Worm (Caenorhabditis elegans): Measurements from ENCODE around the gene Y46E12BL.2.

Gene Y46E12BL.2

ce11 chrII:15244870-15245269, 12.1 kb downstream of the Y46E12BL.2 start:
- TF ChIP-seq pha-4 (tag; optimal IDR thresholded peaks at IDR 0.05), result no peak
- TF ChIP-seq mdl-1 (tag; optimal IDR thresholded peaks at IDR 0.05), result no peak
- no peak for TF ChIP-seq lin-39 (tag; optimal IDR thresholded peaks at IDR 0.05)
- no peak for TF ChIP-seq nhr-23 (tag; optimal IDR thresholded peaks at IDR 0.05)
- no peak for TF ChIP-seq ama-1 (optimal IDR thresholded peaks at IDR 0.05)
- no peak for TF ChIP-seq lsy-12 (tag; optimal IDR thresholded peaks at IDR 0.05)
- no peak for TF ChIP-seq ceh-9 (tag; optimal IDR thresholded peaks at IDR 0.05)
- no peak for TF ChIP-seq jun-1 (tag; optimal IDR thresholded peaks at IDR 0.05)
- no peak for TF ChIP-seq mml-1 (tag; optimal IDR thresholded peaks at IDR 0.05)

- TF ChIP-seq mdl-1 (tag; optimal IDR thresholded peaks at IDR 0.05), result no peak
- TF ChIP-seq elt-2 (tag; optimal IDR thresholded peaks at IDR 0.05), result peak; percentile 75
- no peak for TF ChIP-seq nhr-11 (tag; optimal IDR thresholded peaks at IDR 0.05)
- no peak for TF ChIP-seq ceh-28 (tag; optimal IDR thresholded peaks at IDR 0.05)
Measured at ce11 chrII:15251593-15251992, 18.8 kb downstream of the Y46E12BL.2 start, which contains the start of gene tig-3. tig-3 (minus strand) TSS chrII:15251792.

DNA sequence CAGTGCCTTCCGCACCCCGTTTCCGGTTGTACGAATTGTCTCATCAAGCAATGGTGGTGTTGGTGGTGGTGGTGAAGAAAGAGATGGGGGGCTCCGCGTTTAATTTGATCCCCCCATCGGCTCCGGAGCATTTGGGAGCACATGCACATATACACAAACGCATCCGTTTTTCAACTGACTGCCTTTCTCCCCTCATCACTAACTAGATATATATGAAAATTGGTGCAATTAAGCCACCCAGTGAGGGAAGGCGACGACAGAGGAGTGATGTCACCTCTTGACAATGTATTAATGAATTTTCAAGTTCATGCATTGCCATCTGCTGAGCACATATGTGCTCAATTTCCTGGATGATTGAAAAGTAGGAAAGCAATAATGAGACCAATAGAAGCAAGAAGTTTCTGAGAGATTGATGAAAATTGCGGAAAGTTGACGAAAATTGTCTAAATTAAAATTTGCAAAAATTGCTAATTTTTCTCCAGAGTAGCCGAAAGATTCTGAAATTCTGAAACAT, 21.3 kb downstream of the Y46E12BL.2 start:
- TF ChIP-seq nhr-12 (tag; optimal IDR thresholded peaks at IDR 0.05), result no peak
- peak; percentile 10 for TF ChIP-seq lin-39 (tag; optimal IDR thresholded peaks at IDR 0.05)

- TF ChIP-seq daf-12 (tag; optimal IDR thresholded peaks at IDR 0.05) (no peak), lin-15B (tag; optimal IDR thresholded peaks at IDR 0.05) (peak; percentile 5), tbx-2 (tag; optimal IDR thresholded peaks at IDR 0.05) (no peak), fos-1 (tag; optimal IDR thresholded peaks at IDR 0.05) (no peak), fkh-10 (GFP tag; optimal IDR thresholded peaks at IDR 0.05) (no peak), nhr-237 (tag; optimal IDR thresholded peaks at IDR 0.05) (no peak), unc-39 (tag; optimal IDR thresholded peaks at IDR 0.05) (no peak), nhr-77 (tag; optimal IDR thresholded peaks at IDR 0.05) (no peak), mdl-1 (tag; optimal IDR thresholded peaks at IDR 0.05) (no peak), snpc-4 (tag; optimal IDR thresholded peaks at IDR 0.05) (peak; percentile 18), nhr-43 (tag; optimal IDR thresholded peaks at IDR 0.05; ENCODE audit: poor library complexity, severe bottlenecking) (no peak), nhr-76 (tag; optimal IDR thresholded peaks at IDR 0.05) (no peak), elt-1 (tag; optimal IDR thresholded peaks at IDR 0.05) (no peak), ceh-28 (tag; optimal IDR thresholded peaks at IDR 0.05) (no peak), nhr-11 (tag; optimal IDR thresholded peaks at IDR 0.05) (no peak), hmg-11 (tag; optimal IDR thresholded peaks at IDR 0.05) (peak; percentile 70), lin-39 (tag; optimal IDR thresholded peaks at IDR 0.05) (peak; percentile 79), fkh-2 (tag; optimal IDR thresholded peaks at IDR 0.05) (no peak), egl-5 (tag; optimal IDR thresholded peaks at IDR 0.05) (no peak), nfya-1 (tag; optimal IDR thresholded peaks at IDR 0.05; ENCODE audit: insufficient read depth) (peak; percentile 68), R02D3.7 (tag; optimal IDR thresholded peaks at IDR 0.05) (no peak), ZK546.5 (tag; optimal IDR thresholded peaks at IDR 0.05) (no peak), sea-2 (GFP tag; optimal IDR thresholded peaks at IDR 0.05) (no peak), ceh-82 (tag; optimal IDR thresholded peaks at IDR 0.05) (no peak), skn-1 (tag; optimal IDR thresholded peaks at IDR 0.05) (no peak), ztf-11 (tag; optimal IDR thresholded peaks at IDR 0.05) (no peak), zag-1 (tag; optimal IDR thresholded peaks at IDR 0.05) (no peak), ceh-16 (tag; optimal IDR thresholded peaks at IDR 0.05) (no peak), pqm-1 (tag; optimal IDR thresholded peaks at IDR 0.05) (no peak), lsy-12 (tag; optimal IDR thresholded peaks at IDR 0.05) (no peak), mml-1 (tag; optimal IDR thresholded peaks at IDR 0.05) (no peak), elt-3 (tag; optimal IDR thresholded peaks at IDR 0.05) (no peak), unc-62 (GFP tag; optimal IDR thresholded peaks at IDR 0.05) (no peak), nhr-28 (tag; optimal IDR thresholded peaks at IDR 0.05) (no peak), nhr-25 (tag; optimal IDR thresholded peaks at IDR 0.05) (no peak), pha-4 (tag; optimal IDR thresholded peaks at IDR 0.05) (no peak), ama-1 (optimal IDR thresholded peaks at IDR 0.05) (no peak), nhr-12 (tag; optimal IDR thresholded peaks at IDR 0.05) (no peak), elt-2 (tag; optimal IDR thresholded peaks at IDR 0.05) (no peak), ceh-9 (tag; optimal IDR thresholded peaks at IDR 0.05) (no peak), aly-2 (tag; optimal IDR thresholded peaks at IDR 0.05) (no peak)
Measured at ce11 chrII:15255801-15256200, 23.1 kb downstream of the Y46E12BL.2 start.

Data from whole organism, L3 larva.